Worm (Caenorhabditis elegans): Measurements from ENCODE around the gene pqn-25.

DNA sequence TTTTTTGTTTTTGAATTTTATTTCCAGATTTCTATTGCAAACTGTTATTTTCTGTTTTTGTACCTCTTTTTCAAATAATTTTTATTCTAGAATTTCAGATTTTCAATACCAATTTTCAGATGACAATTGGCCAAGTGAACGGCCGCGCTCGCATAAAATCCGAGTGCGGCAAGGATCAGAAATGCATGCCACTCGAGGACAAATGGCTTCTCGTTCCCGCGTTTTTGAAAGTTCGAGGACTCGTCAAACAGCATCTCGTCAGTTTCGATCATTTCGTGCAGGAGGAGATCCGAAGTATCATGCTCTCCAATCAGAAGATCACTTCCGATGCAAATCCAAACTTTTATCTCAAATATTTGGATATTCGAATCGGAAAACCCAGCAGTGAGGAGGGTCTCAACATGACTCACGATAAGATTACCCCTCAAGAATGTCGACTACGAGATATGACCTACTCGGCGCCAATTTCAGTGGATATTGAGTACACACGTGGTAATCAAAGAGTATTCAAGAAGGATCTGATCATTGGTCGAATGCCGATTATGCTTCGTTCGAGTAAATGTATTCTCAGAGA is 44.9 kb upstream of the pqn-25 start, which contains the start of gene rpc-2:
- TF ChIP-seq snpc-4 (tag; optimal IDR thresholded peaks at IDR 0.05) (no peak), nhr-12 (tag; optimal IDR thresholded peaks at IDR 0.05) (no peak), mab-5 (tag; optimal IDR thresholded peaks at IDR 0.05) (no peak), blmp-1 (tag; optimal IDR thresholded peaks at IDR 0.05) (no peak), nhr-76 (tag; optimal IDR thresholded peaks at IDR 0.05) (no peak), tbx-8 (GFP tag; optimal IDR thresholded peaks at IDR 0.05) (no peak), lsy-2 (tag; optimal IDR thresholded peaks at IDR 0.05) (no peak), nhr-28 (tag; optimal IDR thresholded peaks at IDR 0.05) (no peak), elt-3 (tag; optimal IDR thresholded peaks at IDR 0.05) (no peak), sem-2 (GFP tag; optimal IDR thresholded peaks at IDR 0.05) (no peak), pha-4 (tag; optimal IDR thresholded peaks at IDR 0.05) (no peak), lin-13 (tag; optimal IDR thresholded peaks at IDR 0.05) (no peak)

Data from whole organism, mixed stage, embryonic.